Fruit fly (Drosophila melanogaster) whole organism, prepupa: Measurements from ENCODE around the gene Pak.

Source experiments
- Blimp-1 ChIP-seq: fragments of 200-800 bp; sonication (Bioruptor generic); optimal IDR thresholded peaks from 3 replicates; lab custom pipeline; 2017; ENCODE audit warnings: missing biosample characterization, missing genetic modification characterization, mild to moderate bottlenecking, moderate library complexity, missing genetic modification reagents
- CG6792 ChIP-seq: fragments of 200-800 bp; sonication (Bioruptor generic); optimal IDR thresholded peaks from 3 replicates; lab custom pipeline; 2016; ENCODE audit warnings: missing biosample characterization, missing genetic modification characterization
- CG6854 ChIP-seq: fragments of 200-800 bp; sonication (Bioruptor generic); optimal IDR thresholded peaks from 2 replicates; lab custom pipeline; 2017; ENCODE audit warnings: missing biosample characterization, mild to moderate bottlenecking, missing genetic modification characterization
- Sox15 ChIP-seq: fragments of 200-800 bp; sonication (Bioruptor generic); optimal IDR thresholded peaks from 3 replicates; lab custom pipeline; 2016; ENCODE audit warnings: missing biosample characterization, missing genetic modification characterization
- pdm3 ChIP-seq: fragments of 200-800 bp; sonication (Bioruptor generic); optimal IDR thresholded peaks from 3 replicates; lab custom pipeline; 2016; ENCODE audit warnings: missing biosample characterization, missing genetic modification characterization

DNA sequence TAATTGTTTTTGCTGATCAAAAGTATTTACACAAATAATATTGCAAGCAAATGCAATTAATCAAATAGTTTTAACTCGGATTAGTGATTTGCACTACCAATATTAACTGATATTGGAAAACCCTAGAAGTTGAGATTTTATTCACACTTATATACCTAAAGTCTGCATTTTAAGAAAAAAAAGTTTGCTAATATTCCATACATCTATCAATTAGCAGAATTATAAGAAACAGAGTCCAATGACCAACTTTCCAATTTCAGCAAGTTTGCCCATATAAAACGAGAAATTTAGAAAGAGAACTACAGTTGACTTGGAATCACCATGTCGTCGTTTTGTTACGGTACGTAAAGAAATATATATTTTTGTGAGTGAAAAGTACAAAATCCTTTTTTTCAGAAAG, 44.1 kb upstream of the Pak start, which contains the start of gene CG46026:
- no peak for TF ChIP-seq Blimp-1 (GFP tag; lab: Kevin White, UChicago)
- TF ChIP-seq pdm3 (GFP tag; lab: Kevin White, UChicago) = no peak
- no peak for TF ChIP-seq CG6854
- no peak for TF ChIP-seq CG6792
- no peak for TF ChIP-seq Sox15 (GFP tag; lab: Kevin White, UChicago)
